Worm (Caenorhabditis elegans) whole organism, L4/young adult: ENCODE results near the gene lido-9.

ENCODE experiments used
- dao-5 ChIP-seq: sonication (generic microtip); optimal IDR thresholded peaks from 2 replicates; lab custom pipeline; 2016; ENCODE audit warnings: missing genotype, missing genetic modification characterization, moderate library complexity, missing compliant biosample characterization
- him-1 ChIP-seq: sonication (generic microtip); optimal IDR thresholded peaks from 2 replicates; lab custom pipeline; 2016; ENCODE audit warnings: missing genotype, missing genetic modification reagents, missing genetic modification characterization, missing compliant biosample characterization

DNA sequence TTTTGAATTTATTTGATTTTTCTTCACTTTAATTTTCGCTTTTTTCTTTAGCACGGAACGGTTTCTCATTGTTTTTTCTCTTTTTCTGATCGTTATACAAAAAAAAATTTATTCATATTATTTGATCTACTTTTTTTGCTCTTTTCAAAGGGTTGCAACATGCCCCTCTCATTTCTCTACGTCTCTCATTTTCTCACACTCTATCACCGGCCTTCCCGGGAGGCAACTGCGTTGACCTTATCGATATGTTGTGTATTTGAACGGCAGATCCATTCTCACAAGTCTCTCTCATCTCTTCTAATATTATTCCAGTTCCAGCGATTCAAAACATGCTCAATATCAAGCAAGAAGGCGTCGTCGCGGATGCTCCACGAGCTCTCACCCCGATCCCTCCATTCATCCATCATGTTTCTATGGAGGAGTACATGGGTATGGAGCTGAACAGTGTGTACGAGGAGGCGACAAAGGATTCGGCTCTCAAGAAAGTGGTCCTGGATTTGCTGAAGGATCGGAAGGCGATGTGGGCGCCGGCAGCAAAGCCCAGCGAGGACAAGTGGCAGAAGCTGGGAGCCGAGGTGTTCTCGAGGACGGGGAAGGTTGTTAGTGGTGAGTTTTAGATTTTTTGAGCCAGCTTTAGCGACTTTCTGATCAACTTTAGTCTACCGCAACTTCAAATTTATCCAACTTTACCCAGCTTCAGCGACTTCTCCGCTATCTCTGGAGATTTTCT is at the start of gene lido-9:
- TF ChIP-seq dao-5 (tag; lab: Kevin White, UChicago) (no peak), him-1 (tag; lab: Kevin White, UChicago) (no peak)
